Fruit fly (Drosophila melanogaster): Measurements from ENCODE around the gene CG7564.
A peak's percentile ranks its signal among the peaks of the same experiment; 100 is the strongest.

The CG7564 gene

dm6 chr3L:17495266-17495961, 18.7 kb upstream of the CG7564 start (continued):
- TF ChIP-seq N (GFP tag; optimal IDR thresholded peaks at IDR 0.05) (no peak), tai (GFP tag; optimal IDR thresholded peaks at IDR 0.05) (peak; percentile 50), pan (optimal IDR thresholded peaks at IDR 0.05) (no peak), Sp1 (GFP tag; optimal IDR thresholded peaks at IDR 0.05) (peak; percentile 52), br (GFP tag; optimal IDR thresholded peaks at IDR 0.05) (peak; percentile 74), CrebA (GFP tag; optimal IDR thresholded peaks at IDR 0.05; ENCODE audit: borderline replicate concordance) (no peak), woc (GFP tag; optimal IDR thresholded peaks at IDR 0.05) (peak; percentile 70), Dfd (GFP tag; optimal IDR thresholded peaks at IDR 0.05) (no peak), lola (GFP tag; optimal IDR thresholded peaks at IDR 0.05) (no peak), Hnf4 (GFP tag; optimal IDR thresholded peaks at IDR 0.05) (peak; percentile 1), dl (GFP tag; optimal IDR thresholded peaks at IDR 0.05; ENCODE audit: insufficient read depth in 1 of 2, partially characterized antibody in 2 of 2) (no peak), Rel (GFP tag; optimal IDR thresholded peaks at IDR 0.05) (no peak), Rel (tag; optimal IDR thresholded peaks at IDR 0.05) (peak; percentile 75), Abd-B (GFP tag; optimal IDR thresholded peaks at IDR 0.05) (no peak), HLH106 (tag; optimal IDR thresholded peaks at IDR 0.05) (peak; percentile 56)

dm6 chr3L:17496012-17496411, 18.1 kb upstream of the CG7564 start:
- no peak for TF ChIP-seq woc (GFP tag; optimal IDR thresholded peaks at IDR 0.05)
- TF ChIP-seq CrebA (GFP tag; optimal IDR thresholded peaks at IDR 0.05; ENCODE audit: borderline replicate concordance): no peak
- TF ChIP-seq Vsx2 (GFP tag; optimal IDR thresholded peaks at IDR 0.05; ENCODE audit: partially characterized antibody): no peak
- no peak for TF ChIP-seq jim (GFP tag; optimal IDR thresholded peaks at IDR 0.05)
- no peak for TF ChIP-seq br (GFP tag; optimal IDR thresholded peaks at IDR 0.05)
- no peak for TF ChIP-seq rgr (GFP tag; optimal IDR thresholded peaks at IDR 0.05)
- TF ChIP-seq sage (GFP tag; optimal IDR thresholded peaks at IDR 0.05): no peak
- TF ChIP-seq CG9705 (GFP tag; optimal IDR thresholded peaks at IDR 0.05): no peak
- no peak for TF ChIP-seq GATAd (GFP tag; optimal IDR thresholded peaks at IDR 0.05)
- TF ChIP-seq Abd-B (GFP tag; optimal IDR thresholded peaks at IDR 0.05): no peak
- no peak for TF ChIP-seq Sp1 (GFP tag; optimal IDR thresholded peaks at IDR 0.05)
- TF ChIP-seq Myc (optimal IDR thresholded peaks at IDR 0.05): no peak
- no peak for TF ChIP-seq CG32264 (GFP tag; optimal IDR thresholded peaks at IDR 0.05)
- TF ChIP-seq dsf (GFP tag; optimal IDR thresholded peaks at IDR 0.05; ENCODE audit: borderline replicate concordance): no peak
- TF ChIP-seq Mio (GFP tag; optimal IDR thresholded peaks at IDR 0.05): no peak
- no peak for TF ChIP-seq Hnf4 (GFP tag; optimal IDR thresholded peaks at IDR 0.05)

dm6 chr3L:17496871-17497492, 17.1 kb upstream of the CG7564 start:
- TF ChIP-seq Myc (optimal IDR thresholded peaks at IDR 0.05) (no peak), N (GFP tag; optimal IDR thresholded peaks at IDR 0.05) (no peak), usp (GFP tag; optimal IDR thresholded peaks at IDR 0.05) (no peak), h (GFP tag; optimal IDR thresholded peaks at IDR 0.05) (peak; percentile 24), pan (optimal IDR thresholded peaks at IDR 0.05) (no peak), sv (GFP tag; optimal IDR thresholded peaks at IDR 0.05) (no peak), fru (GFP tag; optimal IDR thresholded peaks at IDR 0.05) (peak; percentile 41), rgr (GFP tag; optimal IDR thresholded peaks at IDR 0.05) (peak; percentile 12), CG9705 (GFP tag; optimal IDR thresholded peaks at IDR 0.05) (no peak), HLH106 (tag; optimal IDR thresholded peaks at IDR 0.05) (no peak), psq (GFP tag; optimal IDR thresholded peaks at IDR 0.05) (no peak)

- TF ChIP-seq ey (GFP tag; optimal IDR thresholded peaks at IDR 0.05) (no peak), Myc (optimal IDR thresholded peaks at IDR 0.05) (no peak), Hnf4 (GFP tag; optimal IDR thresholded peaks at IDR 0.05) (no peak), GATAd (GFP tag; optimal IDR thresholded peaks at IDR 0.05) (no peak), Sp1 (GFP tag; optimal IDR thresholded peaks at IDR 0.05) (no peak), Jra (GFP tag; optimal IDR thresholded peaks at IDR 0.05) (no peak), jim (GFP tag; optimal IDR thresholded peaks at IDR 0.05) (no peak), Vsx2 (GFP tag; optimal IDR thresholded peaks at IDR 0.05; ENCODE audit: partially characterized antibody) (no peak), CrebA (GFP tag; optimal IDR thresholded peaks at IDR 0.05; ENCODE audit: borderline replicate concordance) (no peak), dmrt93B (GFP tag; optimal IDR thresholded peaks at IDR 0.05) (no peak), CG9705 (GFP tag; optimal IDR thresholded peaks at IDR 0.05) (no peak), psq (GFP tag; optimal IDR thresholded peaks at IDR 0.05) (no peak), br (GFP tag; optimal IDR thresholded peaks at IDR 0.05) (no peak), pan (optimal IDR thresholded peaks at IDR 0.05) (no peak), rgr (GFP tag; optimal IDR thresholded peaks at IDR 0.05) (no peak), usp (GFP tag; optimal IDR thresholded peaks at IDR 0.05) (no peak), dsf (GFP tag; optimal IDR thresholded peaks at IDR 0.05; ENCODE audit: borderline replicate concordance) (no peak), fru (GFP tag; optimal IDR thresholded peaks at IDR 0.05) (no peak)
These were observed 16.1 kb upstream of the CG7564 start for dm6 chr3L:17497969-17498368.
